Fruit fly (Drosophila melanogaster) whole organism, prepupa: Measurements from ENCODE around the gene Tsf2.

ENCODE experiments used
- CG10631 ChIP-seq: fragments of 200-800 bp; sonication (Bioruptor generic); optimal IDR thresholded peaks from 2 replicates; lab custom pipeline; 2016; ENCODE audit warnings: missing biosample characterization, missing genetic modification characterization
- CG10669 ChIP-seq: fragments of 200-800 bp; sonication (Bioruptor generic); optimal IDR thresholded peaks from 3 replicates; lab custom pipeline; 2018; ENCODE audit warnings: missing biosample characterization, mild to moderate bottlenecking, missing genetic modification characterization, moderate library complexity
- CG11294 ChIP-seq: fragments of 200-800 bp; sonication (Bioruptor generic); IDR thresholded peaks from 2 replicates; pipeline ENCODE4 v1.3.6; 2022; ENCODE audit warnings: missing biosample characterization, missing genetic modification characterization
- CG11762 ChIP-seq: fragments of 200-800 bp; sonication (Bioruptor generic); optimal IDR thresholded peaks from 3 replicates; lab custom pipeline; 2016; ENCODE audit warnings: missing biosample characterization, missing genetic modification characterization; ENCODE audit not compliant: insufficient read depth
- CG11902 ChIP-seq: fragments of 200-800 bp; sonication (Bioruptor generic); optimal IDR thresholded peaks from 3 replicates; lab custom pipeline; 2016; ENCODE audit warnings: missing biosample characterization, missing genetic modification characterization
- CG16779 ChIP-seq: fragments of 200-800 bp; sonication (Bioruptor generic); optimal IDR thresholded peaks from 3 replicates; lab custom pipeline; 2017; ENCODE audit warnings: missing biosample characterization, mild to moderate bottlenecking, missing genetic modification characterization
- CG3032 ChIP-seq: fragments of 200-800 bp; optimal IDR thresholded peaks from 2 replicates; lab custom pipeline; 2019; ENCODE audit warnings: missing biosample characterization, mild to moderate bottlenecking, missing genetic modification characterization, moderate library complexity
- CG31627 ChIP-seq: fragments of 200-800 bp; sonication (Bioruptor generic); optimal IDR thresholded peaks from 3 replicates; lab custom pipeline; 2016; ENCODE audit warnings: missing biosample characterization, missing genetic modification characterization
- CG32006 ChIP-seq: fragments of 200-800 bp; sonication (Bioruptor generic); optimal IDR thresholded peaks from 3 replicates; lab custom pipeline; 2017; ENCODE audit warnings: missing biosample characterization, mild to moderate bottlenecking, missing genetic modification characterization
- CG34406 ChIP-seq: fragments of 200-800 bp; sonication (Bioruptor generic); optimal IDR thresholded peaks from 3 replicates; lab custom pipeline; 2016; ENCODE audit warnings: missing biosample characterization, missing genetic modification characterization
- CG3919 ChIP-seq: fragments of 200-800 bp; sonication (Bioruptor generic); optimal IDR thresholded peaks from 3 replicates; lab custom pipeline; 2016; ENCODE audit warnings: missing biosample characterization, missing genetic modification characterization
- CG4318 ChIP-seq: fragments of 200-800 bp; sonication (Bioruptor generic); optimal IDR thresholded peaks from 3 replicates; lab custom pipeline; 2017; ENCODE audit warnings: missing biosample characterization, mild to moderate bottlenecking, missing genetic modification characterization
- CG6163 ChIP-seq: fragments of 200-800 bp; sonication (Bioruptor generic); IDR thresholded peaks from 3 replicates; pipeline ENCODE4 v1.3.6; 2022; ENCODE audit warnings: missing biosample characterization, missing genetic modification characterization
- CG6276 ChIP-seq: fragments of 200-800 bp; sonication (Bioruptor generic); optimal IDR thresholded peaks from 2 replicates; lab custom pipeline; 2017; ENCODE audit warnings: missing biosample characterization, mild to moderate bottlenecking, missing genetic modification characterization
- CG6792 ChIP-seq: fragments of 200-800 bp; sonication (Bioruptor generic); optimal IDR thresholded peaks from 3 replicates; lab custom pipeline; 2016; ENCODE audit warnings: missing biosample characterization, missing genetic modification characterization
- CG6808 ChIP-seq: fragments of 200-800 bp; sonication (Bioruptor generic); optimal IDR thresholded peaks from 3 replicates; lab custom pipeline; 2017; ENCODE audit warnings: missing biosample characterization, missing genetic modification characterization, mild to moderate bottlenecking, moderate library complexity, missing genetic modification reagents
- CG8119 ChIP-seq: fragments of 200-800 bp; sonication (Bioruptor generic); IDR thresholded peaks from 3 replicates; pipeline ENCODE4 v1.3.6; 2022; ENCODE audit warnings: missing biosample characterization, missing genetic modification characterization
- CG8319 ChIP-seq: fragments of 200-800 bp; sonication (Bioruptor generic); optimal IDR thresholded peaks from 3 replicates; lab custom pipeline; 2016; ENCODE audit warnings: missing biosample characterization, missing genetic modification characterization
- CG8632 ChIP-seq: fragments of 200-800 bp; sonication (Bioruptor generic); optimal IDR thresholded peaks from 3 replicates; lab custom pipeline; 2016; ENCODE audit warnings: missing biosample characterization, missing genetic modification characterization
- Eip75B ChIP-seq: fragments of 200-800 bp; sonication (Bioruptor generic); optimal IDR thresholded peaks from 3 replicates; lab custom pipeline; 2016; ENCODE audit warnings: missing biosample characterization, missing genetic modification characterization
- Eip78C ChIP-seq: fragments of 200-800 bp; sonication (Bioruptor generic); peaks from one replicate; lab custom pipeline; 2016; ENCODE audit warnings: missing biosample characterization, missing genetic modification characterization
- Eip93F ChIP-seq: fragments of 200-800 bp; sonication (Bioruptor generic); optimal IDR thresholded peaks from 2 replicates; lab custom pipeline; 2016; ENCODE audit warnings: missing biosample characterization, mild to moderate bottlenecking, missing genetic modification characterization
- Ets21C ChIP-seq: fragments of 200-800 bp; sonication (Bioruptor generic); optimal IDR thresholded peaks from 3 replicates; lab custom pipeline; 2016; ENCODE audit warnings: missing biosample characterization, missing genetic modification characterization
- Ets96B ChIP-seq: fragments of 200-800 bp; optimal IDR thresholded peaks from 2 replicates; lab custom pipeline; 2019; ENCODE audit warnings: missing biosample characterization, mild to moderate bottlenecking, missing genetic modification characterization, moderate library complexity
- Gug ChIP-seq: fragments of 200-800 bp; sonication (Bioruptor generic); IDR thresholded peaks from 2 replicates; pipeline ENCODE4 v1.3.6; 2022; ENCODE audit warnings: missing biosample characterization, missing genetic modification characterization
- Hr38 ChIP-seq: sonication (Bioruptor generic); optimal IDR thresholded peaks from 2 replicates; lab custom pipeline; 2016; ENCODE audit warnings: missing biosample characterization, missing genetic modification characterization
- Hr39 ChIP-seq: fragments of 200-800 bp; sonication (Bioruptor generic); optimal IDR thresholded peaks from 2 replicates; lab custom pipeline; 2016; ENCODE audit warnings: missing biosample characterization, missing genetic modification characterization
- Hr4 ChIP-seq: fragments of 200-800 bp; sonication (Bioruptor generic); optimal IDR thresholded peaks from 3 replicates; lab custom pipeline; 2016; ENCODE audit warnings: missing biosample characterization, missing genetic modification characterization
- Lpt ChIP-seq: fragments of 200-800 bp; sonication (Bioruptor generic); optimal IDR thresholded peaks from 3 replicates; lab custom pipeline; 2016; ENCODE audit warnings: missing biosample characterization, missing genetic modification characterization
- Smox ChIP-seq: fragments of 200-800 bp; sonication (Bioruptor generic); optimal IDR thresholded peaks from 3 replicates; lab custom pipeline; 2016; ENCODE audit warnings: missing biosample characterization, missing genetic modification characterization
- Sox102F ChIP-seq: fragments of 200-800 bp; sonication (Bioruptor generic); optimal IDR thresholded peaks from 2 replicates; lab custom pipeline; 2016; ENCODE audit warnings: missing biosample characterization, mild to moderate bottlenecking, missing genetic modification characterization
- Sox14 ChIP-seq: fragments of 200-800 bp; sonication (Bioruptor generic); optimal IDR thresholded peaks from 3 replicates; lab custom pipeline; 2016; ENCODE audit warnings: missing biosample characterization, missing genetic modification characterization
- Sox15 ChIP-seq: fragments of 200-800 bp; sonication (Bioruptor generic); optimal IDR thresholded peaks from 3 replicates; lab custom pipeline; 2016; ENCODE audit warnings: missing biosample characterization, missing genetic modification characterization
- achi ChIP-seq: fragments of 200-800 bp; sonication (Bioruptor generic); optimal IDR thresholded peaks from 3 replicates; lab custom pipeline; 2016; ENCODE audit warnings: missing biosample characterization, missing genetic modification characterization
- acj6 ChIP-seq: fragments of 200-800 bp; sonication (Bioruptor generic); optimal IDR thresholded peaks from 3 replicates; lab custom pipeline; 2016; ENCODE audit warnings: missing biosample characterization, missing genetic modification characterization
- cyc ChIP-seq: fragments of 200-800 bp; sonication (Bioruptor generic); optimal IDR thresholded peaks from 3 replicates; lab custom pipeline; 2016; ENCODE audit warnings: missing biosample characterization, missing genetic modification characterization
- dac ChIP-seq: fragments of 200-800 bp; sonication (Bioruptor generic); optimal IDR thresholded peaks from 2 replicates; lab custom pipeline; 2017; ENCODE audit warnings: missing biosample characterization, mild to moderate bottlenecking, missing genetic modification characterization
- dsx ChIP-seq: fragments of 200-800 bp; optimal IDR thresholded peaks from 3 replicates; lab custom pipeline; 2019; ENCODE audit warnings: missing biosample characterization, mild to moderate bottlenecking, missing genetic modification characterization, moderate library complexity; ENCODE audit not compliant: poor library complexity, severe bottlenecking
- eg ChIP-seq: fragments of 200-800 bp; sonication (Bioruptor generic); IDR thresholded peaks from 3 replicates; pipeline ENCODE4 v1.3.6; 2022; ENCODE audit warnings: missing biosample characterization, missing genetic modification characterization
- esn ChIP-seq: fragments of 200-800 bp; sonication (Bioruptor generic); optimal IDR thresholded peaks from 2 replicates; lab custom pipeline; 2016; ENCODE audit warnings: missing biosample characterization, mild to moderate bottlenecking, missing genetic modification characterization, moderate library complexity
- fd59A ChIP-seq: fragments of 200-800 bp; sonication (Bioruptor generic); optimal IDR thresholded peaks from 2 replicates; lab custom pipeline; 2017; ENCODE audit warnings: missing biosample characterization, mild to moderate bottlenecking, missing genetic modification characterization, missing genetic modification reagents
- fkh ChIP-seq: fragments of 200-800 bp; sonication (Bioruptor generic); optimal IDR thresholded peaks from 3 replicates; lab custom pipeline; 2017; ENCODE audit warnings: missing biosample characterization, mild to moderate bottlenecking, missing genetic modification characterization, moderate library complexity
- lz ChIP-seq: fragments of 200-800 bp; sonication (Bioruptor generic); optimal IDR thresholded peaks from 3 replicates; lab custom pipeline; 2016; ENCODE audit warnings: missing biosample characterization, missing genetic modification characterization
- net ChIP-seq: fragments of 200-800 bp; sonication (Bioruptor generic); optimal IDR thresholded peaks from 3 replicates; lab custom pipeline; 2016; ENCODE audit warnings: missing biosample characterization, missing genetic modification characterization
- pdm3 ChIP-seq: fragments of 200-800 bp; sonication (Bioruptor generic); optimal IDR thresholded peaks from 3 replicates; lab custom pipeline; 2016; ENCODE audit warnings: missing biosample characterization, missing genetic modification characterization
- spab ChIP-seq: fragments of 200-800 bp; sonication (Bioruptor generic); optimal IDR thresholded peaks from 2 replicates; lab custom pipeline; 2017; ENCODE audit warnings: missing biosample characterization, mild to moderate bottlenecking, missing genetic modification characterization, missing genetic modification reagents
- ss ChIP-seq, 2 experiments: fragments of 200-800 bp; sonication (Bioruptor generic); optimal IDR thresholded peaks; 2 replicates in 1 of 2; 3 replicates in 1 of 2; lab custom pipeline; 2017 to 2018; ENCODE audit warnings: mild to moderate bottlenecking in 2 of 2, missing biosample characterization in 2 of 2, missing genetic modification characterization in 2 of 2, moderate library complexity in 1 of 2
- topi ChIP-seq: fragments of 200-800 bp; sonication (Bioruptor generic); optimal IDR thresholded peaks from 3 replicates; lab custom pipeline; 2016; ENCODE audit warnings: missing biosample characterization, missing genetic modification characterization

The Tsf2 gene

dm6 chr3L:12530044-12530443 is 3.5 kb downstream of the Tsf2 start, which contains the start of gene nst (continued):
- TF ChIP-seq spab (GFP tag; lab: Kevin White, UChicago) (no peak), ss (GFP tag; optimal IDR thresholded peaks at IDR 0.05; lab: Kevin White, UChicago) (no peak), Hr38 (GFP tag; lab: Kevin White, UChicago) (no peak), net (GFP tag; lab: Kevin White, UChicago) (no peak), CG31627 (GFP tag; lab: Kevin White, UChicago) (no peak), Sox102F (GFP tag; lab: Kevin White, UChicago) (no peak), CG3919 (GFP tag; lab: Kevin White, UChicago) (no peak), CG34406 (no peak), CG8319 (GFP tag; lab: Kevin White, UChicago) (no peak), CG6163 (GFP tag; lab: Robert Waterston, UW) (no peak), Gug (no peak)

- TF ChIP-seq eg (GFP tag; lab: Robert Waterston, UW) (peak; percentile 86), dac (GFP tag; lab: Kevin White, UChicago) (peak; percentile 47), spab (GFP tag; lab: Kevin White, UChicago) (peak; percentile 51), Eip75B (peak; percentile 50), CG34406 (peak; percentile 62), CG4318 (GFP tag; lab: Kevin White, UChicago) (no peak), fd59A (GFP tag; lab: Kevin White, UChicago) (no peak), CG32006 (GFP tag; lab: Kevin White, UChicago) (peak; percentile 65), CG6808 (GFP tag; lab: Kevin White, UChicago) (peak; percentile 51), Sox15 (GFP tag; lab: Kevin White, UChicago) (no peak), CG6276 (GFP tag; lab: Kevin White, UChicago) (no peak), CG10669 (peak; percentile 59), Sox102F (GFP tag; lab: Kevin White, UChicago) (no peak), Eip78C (GFP tag; lab: Kevin White, UChicago) (peak; percentile 94), pdm3 (GFP tag; lab: Kevin White, UChicago) (peak; percentile 70), Hr39 (peak; percentile 74), CG3032 (peak; percentile 46), lz (GFP tag; lab: Kevin White, UChicago) (peak; percentile 61), ss (GFP tag; optimal IDR thresholded peaks at IDR 0.05; lab: Kevin White, UChicago) (peak; percentile 43 to 45), Ets21C (GFP tag; lab: Kevin White, UChicago) (peak; percentile 60), CG11294 (GFP tag; lab: Robert Waterston, UW) (peak; percentile 64), CG8119 (GFP tag; lab: Robert Waterston, UW) (peak; percentile 71; the same call in 2 of the 3 replicates), achi (GFP tag; lab: Kevin White, UChicago) (peak; percentile 55), Eip93F (GFP tag; lab: Kevin White, UChicago) (peak; percentile 65), net (GFP tag; lab: Kevin White, UChicago) (peak; percentile 71), fkh (GFP tag; lab: Kevin White, UChicago) (no peak), topi (GFP tag; lab: Kevin White, UChicago) (peak; percentile 76), Sox14 (peak; percentile 74), Hr4 (GFP tag; lab: Kevin White, UChicago) (peak; percentile 68), Ets96B (tag; lab: Kevin White, UChicago) (peak; percentile 66), CG16779 (tag; lab: Kevin White, UChicago) (peak; percentile 40), CG11762 (GFP tag; lab: Kevin White, UChicago) (peak; percentile 38), CG11902 (GFP tag; lab: Kevin White, UChicago) (peak; percentile 18), dsx (peak; percentile 60), CG10631 (GFP tag; lab: Kevin White, UChicago) (peak; percentile 44), CG8319 (GFP tag; lab: Kevin White, UChicago) (peak; percentile 21), acj6 (peak; percentile 69), CG8632 (GFP tag; lab: Kevin White, UChicago) (peak; percentile 61), Lpt (peak; percentile 40), esn (peak; percentile 79), cyc (GFP tag; lab: Kevin White, UChicago) (peak; percentile 56), Smox (GFP tag; lab: Kevin White, UChicago) (peak; percentile 62), CG6792 (GFP tag; lab: Kevin White, UChicago) (peak; percentile 63)
Measured at dm6 chr3L:12529431-12530007, 4.0 kb downstream of the Tsf2 start.
